Worm (Caenorhabditis elegans) whole organism, L3 larva: Measurements from ENCODE around the gene srw-54.

ENCODE experiments used
- ZK546.5 ChIP-seq: sonication (generic microtip); optimal IDR thresholded peaks from 2 replicates; lab custom pipeline; 2017; ENCODE audit warnings: missing biosample characterization, missing genetic modification characterization
- aly-2 ChIP-seq: fragments of 150-350 bp; optimal IDR thresholded peaks from 2 replicates; lab custom pipeline; 2014; ENCODE audit warnings: missing biosample characterization, missing genetic modification characterization
- ama-1 ChIP-seq: fragments of 150-350 bp; optimal IDR thresholded peaks from 2 replicates; lab custom pipeline; 2018
- ceh-28 ChIP-seq: fragments of 150-350 bp; optimal IDR thresholded peaks from 2 replicates; lab custom pipeline; 2014; ENCODE audit warnings: missing biosample characterization, missing genetic modification reagents, missing genetic modification characterization
- ceh-82 ChIP-seq: fragments of 150-350 bp; optimal IDR thresholded peaks from 2 replicates; lab custom pipeline; 2014; ENCODE audit warnings: missing biosample characterization, missing genetic modification characterization
- egl-27 ChIP-seq: sonication (generic microtip); optimal IDR thresholded peaks from 4 replicates; lab custom pipeline; 2017; ENCODE audit warnings: missing biosample characterization, missing genetic modification reagents, missing genetic modification characterization
- elt-1 ChIP-seq: fragments of 150-350 bp; optimal IDR thresholded peaks from 2 replicates; lab custom pipeline; 2014; ENCODE audit warnings: missing biosample characterization, missing genetic modification characterization
- elt-2 ChIP-seq: sonication (generic microtip); optimal IDR thresholded peaks from 2 replicates; lab custom pipeline; 2016; ENCODE audit warnings: missing genetic modification reagents, mild to moderate bottlenecking, missing genetic modification characterization, missing compliant biosample characterization
- eor-1 ChIP-seq, 2 experiments: fragments of 150-350 bp; optimal IDR thresholded peaks; 2 replicates each; lab custom pipeline; 2014 to 2018; ENCODE audit warnings: missing biosample characterization in 2 of 2, missing genetic modification characterization in 2 of 2
- fkh-10 ChIP-seq: sonication (generic microtip); optimal IDR thresholded peaks from 2 replicates; lab custom pipeline; 2017; ENCODE audit warnings: missing biosample characterization, missing genetic modification reagents, missing genetic modification characterization
- fkh-2 ChIP-seq: fragments of 150-350 bp; optimal IDR thresholded peaks from 2 replicates; lab custom pipeline; 2014; ENCODE audit warnings: missing biosample characterization, missing genetic modification reagents, missing genetic modification characterization
- jun-1 ChIP-seq: fragments of 150-350 bp; optimal IDR thresholded peaks from 2 replicates; lab custom pipeline; 2014; ENCODE audit warnings: missing biosample characterization, missing genetic modification reagents, missing genetic modification characterization
- lin-39 ChIP-seq: fragments of 150-350 bp; optimal IDR thresholded peaks from 2 replicates; lab custom pipeline; 2018; ENCODE audit warnings: missing biosample characterization, missing genetic modification reagents, missing genetic modification characterization
- lsy-12 ChIP-seq: sonication (generic microtip); optimal IDR thresholded peaks from 2 replicates; lab custom pipeline; 2016; ENCODE audit warnings: mild to moderate bottlenecking, missing genetic modification characterization, missing compliant biosample characterization
- mdl-1 ChIP-seq: fragments of 150-350 bp; optimal IDR thresholded peaks from 2 replicates; lab custom pipeline; 2014; ENCODE audit warnings: missing biosample characterization, missing genetic modification characterization
- mml-1 ChIP-seq: fragments of 150-350 bp; sonication (generic microtip); optimal IDR thresholded peaks from 3 replicates; lab custom pipeline; 2014; ENCODE audit warnings: missing biosample characterization, missing genetic modification characterization
- nfya-1 ChIP-seq: sonication (generic microtip); optimal IDR thresholded peaks from 2 replicates; lab custom pipeline; 2017; ENCODE audit warnings: missing genetic modification characterization, mild to moderate bottlenecking, missing compliant biosample characterization, antibody characterized with exemption, moderate library complexity; ENCODE audit not compliant: insufficient read depth
- nhr-12 ChIP-seq: fragments of 150-350 bp; optimal IDR thresholded peaks from 2 replicates; lab custom pipeline; 2014; ENCODE audit warnings: missing biosample characterization, missing genetic modification characterization
- nhr-23 ChIP-seq: fragments of 150-350 bp; optimal IDR thresholded peaks from 2 replicates; lab custom pipeline; 2014; ENCODE audit warnings: missing biosample characterization, missing genetic modification reagents, missing genetic modification characterization
- nhr-67 ChIP-seq: fragments of 150-350 bp; optimal IDR thresholded peaks from 2 replicates; lab custom pipeline; 2014; ENCODE audit warnings: missing biosample characterization, missing genetic modification characterization
- nhr-76 ChIP-seq: fragments of 150-350 bp; sonication (generic microtip); optimal IDR thresholded peaks from 5 replicates; lab custom pipeline; 2014; ENCODE audit warnings: missing biosample characterization, missing genetic modification characterization
- nhr-77 ChIP-seq: fragments of 150-350 bp; optimal IDR thresholded peaks from 2 replicates; lab custom pipeline; 2014; ENCODE audit warnings: missing biosample characterization, missing genetic modification characterization
- pha-4 ChIP-seq: fragments of 150-350 bp; optimal IDR thresholded peaks from 2 replicates; lab custom pipeline; 2014; ENCODE audit warnings: missing biosample characterization, missing genetic modification reagents, missing genetic modification characterization
- pqm-1 ChIP-seq: fragments of 150-350 bp; optimal IDR thresholded peaks from 2 replicates; lab custom pipeline; 2017; ENCODE audit warnings: missing biosample characterization, missing genetic modification characterization, inconsistent platforms
- sea-2 ChIP-seq: fragments of 150-350 bp; sonication (generic microtip); optimal IDR thresholded peaks from 4 replicates; lab custom pipeline; 2014; ENCODE audit warnings: missing biosample characterization, missing genetic modification reagents, missing genetic modification characterization
- snpc-4 ChIP-seq: fragments of 150-350 bp; optimal IDR thresholded peaks from 2 replicates; lab custom pipeline; 2014; ENCODE audit warnings: missing biosample characterization, missing genetic modification characterization
- unc-62 ChIP-seq: fragments of 150-350 bp; sonication (generic microtip); optimal IDR thresholded peaks from 4 replicates; lab custom pipeline; 2014; ENCODE audit warnings: missing biosample characterization, missing genetic modification reagents, missing genetic modification characterization
- zag-1 ChIP-seq: fragments of 150-350 bp; optimal IDR thresholded peaks from 2 replicates; lab custom pipeline; 2014; ENCODE audit warnings: missing biosample characterization, missing genetic modification characterization
- ztf-11 ChIP-seq: fragments of 150-350 bp; optimal IDR thresholded peaks from 2 replicates; lab custom pipeline; 2014; ENCODE audit warnings: missing biosample characterization, missing genetic modification characterization
- ztf-4 ChIP-seq: fragments of 150-350 bp; optimal IDR thresholded peaks from 2 replicates; lab custom pipeline; 2014; ENCODE audit warnings: missing biosample characterization, missing genetic modification characterization

srw-54 gene

ce11 chrV:16640366-16640765 is 29.2 kb downstream of the srw-54 start:
- TF ChIP-seq pqm-1 (no peak), elt-2 (peak; percentile 32), egl-27 (no peak), zag-1 (no peak), ceh-82 (no peak), mdl-1 (tag; lab: Kevin White, UChicago) (no peak)

- TF ChIP-seq ceh-82 (no peak), ama-1 (no peak), fkh-10 (GFP tag; lab: Kevin White, UChicago) (no peak), nfya-1 (no peak), ztf-11 (tag; lab: Kevin White, UChicago) (no peak), zag-1 (no peak), nhr-12 (no peak), lin-39 (tag; lab: Kevin White, UChicago) (no peak), mdl-1 (tag; lab: Kevin White, UChicago) (no peak), snpc-4 (tag; lab: Kevin White, UChicago) (no peak), eor-1 (tag; optimal IDR thresholded peaks at IDR 0.05; lab: Kevin White, UChicago) (no peak), mml-1 (tag; lab: Kevin White, UChicago) (no peak)
- TF ChIP-seq, all 47 proteins: peak for 0
Observed at ce11 chrV:16643558-16643957, 32.4 kb downstream of the srw-54 start, which contains the start of gene srw-77. TSS of gene srw-77 (minus strand) at chrV:16643658.

ce11 chrV:16645201-16645940 is 34.2 kb downstream of the srw-54 start, which contains the start of gene W06G6.17:
TSS of gene W06G6.17 (minus strand) at chrV:16645251.
- TF ChIP-seq lin-39 (tag; lab: Kevin White, UChicago) (no peak), unc-62 (GFP tag; lab: Kevin White, UChicago) (no peak), aly-2 (tag; lab: Kevin White, UChicago) (no peak), elt-2 (peak; percentile 11), fkh-2 (tag; lab: Kevin White, UChicago) (no peak), pha-4 (tag; lab: Kevin White, UChicago) (no peak)

ce11 chrV:16646372-16646771 is 35.2 kb downstream of the srw-54 start, which contains the start of gene W06G6.9:
TSS of gene W06G6.9 (minus strand) at chrV:16646472.
- TF ChIP-seq jun-1 (tag; lab: Kevin White, UChicago) (no peak), ama-1 (no peak), snpc-4 (tag; lab: Kevin White, UChicago) (no peak)

ce11 chrV:16647093-16647492 is 36.0 kb downstream of the srw-54 start, which contains the start of gene W06G6.10:
TSS of gene W06G6.10 (minus strand) at chrV:16647193.
- TF ChIP-seq sea-2 (GFP tag; lab: Kevin White, UChicago) = no peak
- TF ChIP-seq nhr-23 (tag; lab: Kevin White, UChicago) = no peak
- TF ChIP-seq nhr-76 (tag; lab: Kevin White, UChicago) = no peak
- no peak for TF ChIP-seq lsy-12 (tag; lab: Kevin White, UChicago)
- TF ChIP-seq nhr-67 (tag; lab: Kevin White, UChicago) = no peak
- TF ChIP-seq egl-27 = no peak
- TF ChIP-seq ZK546.5 (tag; lab: Kevin White, UChicago) = no peak
- TF ChIP-seq elt-1 = no peak
- no peak for TF ChIP-seq pqm-1
- TF ChIP-seq nhr-77 = no peak
- no peak for TF ChIP-seq ztf-4 (tag; lab: Kevin White, UChicago)
- TF ChIP-seq fkh-10 (GFP tag; lab: Kevin White, UChicago) = no peak
- TF ChIP-seq mml-1 (tag; lab: Kevin White, UChicago) = no peak
- no peak for TF ChIP-seq unc-62 (GFP tag; lab: Kevin White, UChicago)
- no peak for TF ChIP-seq ceh-28

- no peak for TF ChIP-seq nhr-23 (tag; lab: Kevin White, UChicago)
- TF ChIP-seq nhr-77 = no peak
- peak; percentile 12 for TF ChIP-seq elt-2
- no peak for TF ChIP-seq nhr-76 (tag; lab: Kevin White, UChicago)
Observed at ce11 chrV:16648317-16649018, 37.3 kb downstream of the srw-54 start, which contains the start of gene W06G6.20. TSS of gene W06G6.20 (minus strand) at chrV:16648367.
